Fruit fly (Drosophila melanogaster) whole organism, prepupa: ENCODE measurements around the gene Sac1.

Experiments used
- Blimp-1 ChIP-seq: fragments of 200-800 bp; sonication (Bioruptor generic); optimal IDR thresholded peaks from 3 replicates; lab custom pipeline; 2017; ENCODE audit warnings: missing biosample characterization, missing genetic modification characterization, mild to moderate bottlenecking, moderate library complexity, missing genetic modification reagents
- CG10631 ChIP-seq: fragments of 200-800 bp; sonication (Bioruptor generic); optimal IDR thresholded peaks from 2 replicates; lab custom pipeline; 2016; ENCODE audit warnings: missing biosample characterization, missing genetic modification characterization
- CG11902 ChIP-seq: fragments of 200-800 bp; sonication (Bioruptor generic); optimal IDR thresholded peaks from 3 replicates; lab custom pipeline; 2016; ENCODE audit warnings: missing biosample characterization, missing genetic modification characterization
- CG15336 ChIP-seq: fragments of 200-800 bp; sonication (Bioruptor generic); IDR thresholded peaks from 2 replicates; pipeline ENCODE4 v1.3.6; 2022; ENCODE audit warnings: missing biosample characterization, missing genetic modification characterization
- CG1621 ChIP-seq: fragments of 200-800 bp; sonication (Bioruptor generic); optimal IDR thresholded peaks from 3 replicates; lab custom pipeline; 2018; ENCODE audit warnings: missing biosample characterization, mild to moderate bottlenecking, missing genetic modification characterization
- CG16779 ChIP-seq: fragments of 200-800 bp; sonication (Bioruptor generic); optimal IDR thresholded peaks from 3 replicates; lab custom pipeline; 2017; ENCODE audit warnings: missing biosample characterization, mild to moderate bottlenecking, missing genetic modification characterization
- CG34406 ChIP-seq: fragments of 200-800 bp; sonication (Bioruptor generic); optimal IDR thresholded peaks from 3 replicates; lab custom pipeline; 2016; ENCODE audit warnings: missing biosample characterization, missing genetic modification characterization
- CG3919 ChIP-seq: fragments of 200-800 bp; sonication (Bioruptor generic); optimal IDR thresholded peaks from 3 replicates; lab custom pipeline; 2016; ENCODE audit warnings: missing biosample characterization, missing genetic modification characterization
- CG4318 ChIP-seq: fragments of 200-800 bp; sonication (Bioruptor generic); optimal IDR thresholded peaks from 3 replicates; lab custom pipeline; 2017; ENCODE audit warnings: missing biosample characterization, mild to moderate bottlenecking, missing genetic modification characterization
- CG6163 ChIP-seq: fragments of 200-800 bp; sonication (Bioruptor generic); IDR thresholded peaks from 3 replicates; pipeline ENCODE4 v1.3.6; 2022; ENCODE audit warnings: missing biosample characterization, missing genetic modification characterization
- CG6808 ChIP-seq: fragments of 200-800 bp; sonication (Bioruptor generic); optimal IDR thresholded peaks from 3 replicates; lab custom pipeline; 2017; ENCODE audit warnings: missing biosample characterization, missing genetic modification characterization, mild to moderate bottlenecking, moderate library complexity, missing genetic modification reagents
- CG6854 ChIP-seq: fragments of 200-800 bp; sonication (Bioruptor generic); optimal IDR thresholded peaks from 2 replicates; lab custom pipeline; 2017; ENCODE audit warnings: missing biosample characterization, mild to moderate bottlenecking, missing genetic modification characterization
- CG8632 ChIP-seq: fragments of 200-800 bp; sonication (Bioruptor generic); optimal IDR thresholded peaks from 3 replicates; lab custom pipeline; 2016; ENCODE audit warnings: missing biosample characterization, missing genetic modification characterization
- CG9139 ChIP-seq: fragments of 200-800 bp; sonication (Bioruptor generic); optimal IDR thresholded peaks from 3 replicates; lab custom pipeline; 2017; ENCODE audit warnings: missing biosample characterization, mild to moderate bottlenecking, missing genetic modification characterization
- Ets96B ChIP-seq: fragments of 200-800 bp; optimal IDR thresholded peaks from 2 replicates; lab custom pipeline; 2019; ENCODE audit warnings: missing biosample characterization, mild to moderate bottlenecking, missing genetic modification characterization, moderate library complexity
- Hr38 ChIP-seq: sonication (Bioruptor generic); optimal IDR thresholded peaks from 2 replicates; lab custom pipeline; 2016; ENCODE audit warnings: missing biosample characterization, missing genetic modification characterization
- Hr39 ChIP-seq: fragments of 200-800 bp; sonication (Bioruptor generic); optimal IDR thresholded peaks from 2 replicates; lab custom pipeline; 2016; ENCODE audit warnings: missing biosample characterization, missing genetic modification characterization
- Hr4 ChIP-seq: fragments of 200-800 bp; sonication (Bioruptor generic); optimal IDR thresholded peaks from 3 replicates; lab custom pipeline; 2016; ENCODE audit warnings: missing biosample characterization, missing genetic modification characterization
- Lpt ChIP-seq: fragments of 200-800 bp; sonication (Bioruptor generic); optimal IDR thresholded peaks from 3 replicates; lab custom pipeline; 2016; ENCODE audit warnings: missing biosample characterization, missing genetic modification characterization
- Met ChIP-seq: fragments of 200-800 bp; sonication (Bioruptor generic); optimal IDR thresholded peaks from 3 replicates; lab custom pipeline; 2016; ENCODE audit warnings: missing biosample characterization, missing genetic modification characterization
- Smox ChIP-seq: fragments of 200-800 bp; sonication (Bioruptor generic); optimal IDR thresholded peaks from 3 replicates; lab custom pipeline; 2016; ENCODE audit warnings: missing biosample characterization, missing genetic modification characterization
- Sox14 ChIP-seq: fragments of 200-800 bp; sonication (Bioruptor generic); optimal IDR thresholded peaks from 3 replicates; lab custom pipeline; 2016; ENCODE audit warnings: missing biosample characterization, missing genetic modification characterization
- Sox15 ChIP-seq: fragments of 200-800 bp; sonication (Bioruptor generic); optimal IDR thresholded peaks from 3 replicates; lab custom pipeline; 2016; ENCODE audit warnings: missing biosample characterization, missing genetic modification characterization
- cyc ChIP-seq: fragments of 200-800 bp; sonication (Bioruptor generic); optimal IDR thresholded peaks from 3 replicates; lab custom pipeline; 2016; ENCODE audit warnings: missing biosample characterization, missing genetic modification characterization
- dsx ChIP-seq: fragments of 200-800 bp; optimal IDR thresholded peaks from 3 replicates; lab custom pipeline; 2019; ENCODE audit warnings: missing biosample characterization, mild to moderate bottlenecking, missing genetic modification characterization, moderate library complexity; ENCODE audit not compliant: poor library complexity, severe bottlenecking
- eg ChIP-seq: fragments of 200-800 bp; sonication (Bioruptor generic); IDR thresholded peaks from 3 replicates; pipeline ENCODE4 v1.3.6; 2022; ENCODE audit warnings: missing biosample characterization, missing genetic modification characterization
- esn ChIP-seq: fragments of 200-800 bp; sonication (Bioruptor generic); optimal IDR thresholded peaks from 2 replicates; lab custom pipeline; 2016; ENCODE audit warnings: missing biosample characterization, mild to moderate bottlenecking, missing genetic modification characterization, moderate library complexity
- fd59A ChIP-seq: fragments of 200-800 bp; sonication (Bioruptor generic); optimal IDR thresholded peaks from 2 replicates; lab custom pipeline; 2017; ENCODE audit warnings: missing biosample characterization, mild to moderate bottlenecking, missing genetic modification characterization, missing genetic modification reagents
- lz ChIP-seq: fragments of 200-800 bp; sonication (Bioruptor generic); optimal IDR thresholded peaks from 3 replicates; lab custom pipeline; 2016; ENCODE audit warnings: missing biosample characterization, missing genetic modification characterization
- net ChIP-seq: fragments of 200-800 bp; sonication (Bioruptor generic); optimal IDR thresholded peaks from 3 replicates; lab custom pipeline; 2016; ENCODE audit warnings: missing biosample characterization, missing genetic modification characterization
- pdm3 ChIP-seq: fragments of 200-800 bp; sonication (Bioruptor generic); optimal IDR thresholded peaks from 3 replicates; lab custom pipeline; 2016; ENCODE audit warnings: missing biosample characterization, missing genetic modification characterization
- salr ChIP-seq, 2 experiments: fragments of 200-800 bp; sonication (Bioruptor generic); optimal IDR thresholded peaks; 3 replicates each; lab custom pipeline; 2016 to 2018; ENCODE audit warnings: missing biosample characterization in 2 of 2, missing genetic modification characterization in 2 of 2, mild to moderate bottlenecking in 1 of 2
- ss ChIP-seq, 2 experiments: fragments of 200-800 bp; sonication (Bioruptor generic); optimal IDR thresholded peaks; 2 replicates in 1 of 2; 3 replicates in 1 of 2; lab custom pipeline; 2017 to 2018; ENCODE audit warnings: mild to moderate bottlenecking in 2 of 2, missing biosample characterization in 2 of 2, missing genetic modification characterization in 2 of 2, moderate library complexity in 1 of 2
- svp ChIP-seq: fragments of 200-800 bp; sonication (Bioruptor generic); peaks from one replicate; lab custom pipeline; 2016; ENCODE audit warnings: missing biosample characterization, missing genetic modification characterization
- topi ChIP-seq: fragments of 200-800 bp; sonication (Bioruptor generic); optimal IDR thresholded peaks from 3 replicates; lab custom pipeline; 2016; ENCODE audit warnings: missing biosample characterization, missing genetic modification characterization

The Sac1 gene

DNA sequence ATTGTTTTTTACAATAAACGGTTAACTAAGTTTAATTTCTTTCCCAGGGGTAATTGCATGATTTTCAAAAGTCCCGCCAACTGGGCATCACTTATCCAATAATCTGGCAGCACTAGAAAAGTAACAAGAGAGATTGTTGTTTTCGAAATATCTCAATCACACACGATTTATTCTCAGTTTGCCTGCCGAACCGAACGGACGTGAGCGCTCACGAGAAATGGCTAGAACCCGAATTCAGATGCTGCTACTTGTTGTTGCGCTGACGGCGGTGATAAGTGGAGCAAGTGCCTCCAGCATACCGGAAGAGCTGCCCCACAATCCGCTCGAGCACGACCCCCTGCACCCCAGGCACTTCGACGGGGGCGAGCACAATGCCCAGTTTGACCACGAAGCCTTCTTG, 50.9 kb downstream of the Sac1 start, which contains the start of gene scf:
scf (plus strand) TSS at position 164 of the 400 bp plus-strand sequence.
- TF ChIP-seq Sox15 (no peak), pdm3 (GFP tag; lab: Kevin White, UChicago) (no peak), Smox (GFP tag; lab: Kevin White, UChicago) (no peak), CG1621 (tag; lab: Kevin White, UChicago) (peak; percentile 38), CG15336 (GFP tag; lab: Robert Waterston, UW) (no peak; the same call in 1 of the 2 replicates), fd59A (no peak), CG10631 (GFP tag; lab: Kevin White, UChicago) (no peak), CG4318 (no peak), dsx (GFP tag; lab: Kevin White, UChicago) (no peak), CG8632 (GFP tag; lab: Kevin White, UChicago) (no peak), eg (peak; percentile 38; the same call in 1 of the 3 replicates), Hr4 (no peak), CG6808 (peak; percentile 100), svp (peak; percentile 90), topi (peak; percentile 8), CG6163 (GFP tag; lab: Robert Waterston, UW) (no peak), Met (no peak), Sox14 (peak; percentile 4), CG11902 (GFP tag; lab: Kevin White, UChicago) (no peak), ss (GFP tag; optimal IDR thresholded peaks at IDR 0.05; lab: Kevin White, UChicago) (no peak), CG16779 (tag; lab: Kevin White, UChicago) (no peak), CG9139 (GFP tag; lab: Kevin White, UChicago) (no peak), Lpt (no peak), CG34406 (GFP tag; lab: Kevin White, UChicago) (no peak), CG3919 (no peak), CG6854 (no peak), Ets96B (no peak), Blimp-1 (GFP tag; lab: Kevin White, UChicago) (no peak), net (GFP tag; lab: Kevin White, UChicago) (no peak), esn (GFP tag; lab: Kevin White, UChicago) (peak; percentile 16), Hr38 (GFP tag; lab: Kevin White, UChicago) (no peak), cyc (GFP tag; lab: Kevin White, UChicago) (no peak), Hr39 (GFP tag; lab: Kevin White, UChicago) (no peak), lz (GFP tag; lab: Kevin White, UChicago) (no peak), salr (GFP tag; optimal IDR thresholded peaks at IDR 0.05; lab: Kevin White, UChicago) (no peak)
- TF ChIP-seq, all 60 proteins: peak for 7
